Worm (Caenorhabditis elegans) whole organism, early embryonic: Measurements from ENCODE around the gene Y48B6A.13.

Experiments used
- B0310.2 ChIP-seq: sonication (generic microtip); optimal IDR thresholded peaks from 2 replicates; lab custom pipeline; 2016; ENCODE audit warnings: mild to moderate bottlenecking, missing genetic modification characterization, missing compliant biosample characterization
- F13C5.2 ChIP-seq: sonication (generic microtip); optimal IDR thresholded peaks from 2 replicates; lab custom pipeline; 2017; ENCODE audit warnings: mild to moderate bottlenecking, missing genetic modification characterization, inconsistent platforms, missing compliant biosample characterization
- aly-1 ChIP-seq: sonication (generic microtip); optimal IDR thresholded peaks from 2 replicates; lab custom pipeline; 2016; ENCODE audit warnings: missing genetic modification characterization, missing compliant biosample characterization
- ama-1 ChIP-seq: fragments of 150-350 bp; optimal IDR thresholded peaks from 2 replicates; lab custom pipeline; 2014
- ceh-13 ChIP-seq: fragments of 200-800 bp; sonication (Bioruptor generic); optimal IDR thresholded peaks from 2 replicates; lab custom pipeline; 2018; ENCODE audit warnings: mild to moderate bottlenecking, missing genetic modification characterization, missing compliant biosample characterization
- ceh-36 ChIP-seq: sonication (generic microtip); optimal IDR thresholded peaks from 2 replicates; lab custom pipeline; 2016; ENCODE audit warnings: missing genetic modification characterization, inconsistent platforms, missing compliant biosample characterization
- ets-7 ChIP-seq: sonication (generic microtip); optimal IDR thresholded peaks from 2 replicates; lab custom pipeline; 2016; ENCODE audit warnings: missing genotype, missing genetic modification characterization, missing compliant biosample characterization
- flt-1 ChIP-seq: fragments of 200-800 bp; sonication (Bioruptor generic); IDR thresholded peaks from 2 replicates; pipeline ENCODE4 v1.3.6; 2022; ENCODE audit warnings: missing genetic modification characterization, missing compliant biosample characterization
- hmbx-1 ChIP-seq: sonication (generic microtip); optimal IDR thresholded peaks from 2 replicates; lab custom pipeline; 2016; ENCODE audit warnings: mild to moderate bottlenecking, missing genetic modification characterization, missing compliant biosample characterization
- hmg-4 ChIP-seq: fragments of 200-800 bp; sonication (Bioruptor generic); optimal IDR thresholded peaks from 2 replicates; lab custom pipeline; 2018; ENCODE audit warnings: mild to moderate bottlenecking, missing genetic modification characterization, missing compliant biosample characterization
- hnd-1 ChIP-seq: sonication (generic microtip); optimal IDR thresholded peaks from 2 replicates; lab custom pipeline; 2016; ENCODE audit warnings: missing genetic modification characterization, missing compliant biosample characterization
- pes-1 ChIP-seq: fragments of 200-800 bp; sonication (Bioruptor generic); IDR thresholded peaks from 2 replicates; pipeline ENCODE4 v1.3.6; 2022; ENCODE audit warnings: missing genetic modification reagents, missing genetic modification characterization, missing compliant biosample characterization
- scrt-1 ChIP-seq: fragments of 200-800 bp; sonication (Bioruptor generic); IDR thresholded peaks from 2 replicates; pipeline ENCODE4 v1.3.6; 2022; ENCODE audit warnings: missing genetic modification characterization, missing compliant biosample characterization
- sea-1 ChIP-seq: fragments of 200-800 bp; sonication (Bioruptor generic); conservative IDR thresholded peaks from 2 replicates; pipeline ENCODE4 v1.3.6; 2022; ENCODE audit warnings: missing genetic modification characterization, missing compliant biosample characterization
- tbx-11 ChIP-seq: fragments of 200-800 bp; sonication (Bioruptor generic); IDR thresholded peaks from 2 replicates; pipeline ENCODE4 v1.3.6; 2022; ENCODE audit warnings: missing genetic modification characterization, missing compliant biosample characterization
- tbx-37 ChIP-seq: fragments of 200-800 bp; sonication (Bioruptor generic); conservative IDR thresholded peaks from 2 replicates; pipeline ENCODE4 v1.3.6; 2022; ENCODE audit warnings: missing genetic modification reagents, missing genetic modification characterization, missing compliant biosample characterization
- tra-4 ChIP-seq: sonication (generic microtip); optimal IDR thresholded peaks from 2 replicates; lab custom pipeline; 2017; ENCODE audit warnings: missing genetic modification characterization, missing compliant biosample characterization

Gene Y48B6A.13

ce11 chrII:14197499-14198096, 28.5 kb downstream of the Y48B6A.13 start, which contains the start of gene ace-4:
ace-4 (plus strand) TSS chrII:14198046.
- TF ChIP-seq scrt-1 (no peak), tra-4 (no peak), ceh-13 (GFP tag; lab: Kevin White, UChicago) (no peak), ama-1 (lab: Kevin White, UChicago) (no peak), ceh-36 (tag; lab: Kevin White, UChicago) (no peak), B0310.2 (tag; lab: Kevin White, UChicago) (no peak), sea-1 (GFP tag; lab: Robert Waterston, UW) (no peak), hmg-4 (no peak), flt-1 (no peak), pes-1 (GFP tag; lab: Robert Waterston, UW) (no peak), tbx-37 (GFP tag; lab: Robert Waterston, UW) (no peak), tbx-11 (GFP tag; lab: Robert Waterston, UW) (no peak), F13C5.2 (no peak), ets-7 (tag; lab: Kevin White, UChicago) (no peak), hnd-1 (tag; lab: Kevin White, UChicago) (no peak), hmbx-1 (tag; lab: Kevin White, UChicago) (no peak), aly-1 (no peak)

ce11 chrII:14195931-14196330, 30.1 kb downstream of the Y48B6A.13 start:
- no peak for TF ChIP-seq ceh-13 (GFP tag; lab: Kevin White, UChicago)
- no peak for TF ChIP-seq ets-7 (tag; lab: Kevin White, UChicago)
- TF ChIP-seq tbx-37 (GFP tag; lab: Robert Waterston, UW): no peak
- no peak for TF ChIP-seq B0310.2 (tag; lab: Kevin White, UChicago)
- TF ChIP-seq hmg-4: no peak
- TF ChIP-seq hmbx-1 (tag; lab: Kevin White, UChicago): no peak
- no peak for TF ChIP-seq ama-1 (lab: Kevin White, UChicago)
- no peak for TF ChIP-seq sea-1 (GFP tag; lab: Robert Waterston, UW)
- TF ChIP-seq pes-1 (GFP tag; lab: Robert Waterston, UW): no peak
- no peak for TF ChIP-seq F13C5.2
- TF ChIP-seq ceh-36 (tag; lab: Kevin White, UChicago): no peak
- TF ChIP-seq flt-1: no peak
- TF ChIP-seq aly-1: no peak
- no peak for TF ChIP-seq tra-4
- TF ChIP-seq scrt-1: no peak
- no peak for TF ChIP-seq hnd-1 (tag; lab: Kevin White, UChicago)
- no peak for TF ChIP-seq tbx-11 (GFP tag; lab: Robert Waterston, UW)

DNA sequence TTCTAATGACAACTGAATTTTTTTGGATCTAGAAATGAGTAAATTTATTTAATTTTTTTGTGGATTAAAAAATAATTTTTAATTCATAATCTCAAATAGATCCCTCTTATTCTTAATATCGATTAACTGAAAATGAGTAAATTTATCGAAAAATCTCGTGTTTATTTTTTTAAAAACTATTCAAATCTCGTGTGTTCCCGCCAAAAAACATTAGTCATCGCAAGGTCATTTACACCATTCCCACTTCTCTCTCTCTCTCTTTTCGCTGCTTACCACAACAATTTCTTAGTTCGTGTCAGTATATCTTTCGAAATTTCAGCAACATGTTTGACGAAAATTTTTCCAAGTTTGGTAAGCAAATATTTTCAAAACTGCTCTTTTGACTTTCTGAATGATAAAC, 38.6 kb downstream of the Y48B6A.13 start:
- TF ChIP-seq hnd-1 (tag; lab: Kevin White, UChicago): no peak
- TF ChIP-seq hmg-4: no peak
- no peak for TF ChIP-seq tra-4
- TF ChIP-seq aly-1: no peak
- TF ChIP-seq ets-7 (tag; lab: Kevin White, UChicago): no peak
- TF ChIP-seq B0310.2 (tag; lab: Kevin White, UChicago): no peak
- no peak for TF ChIP-seq ceh-36 (tag; lab: Kevin White, UChicago)
- no peak for TF ChIP-seq F13C5.2
- no peak for TF ChIP-seq tbx-11 (GFP tag; lab: Robert Waterston, UW)
- TF ChIP-seq ceh-13 (GFP tag; lab: Kevin White, UChicago): no peak

DNA sequence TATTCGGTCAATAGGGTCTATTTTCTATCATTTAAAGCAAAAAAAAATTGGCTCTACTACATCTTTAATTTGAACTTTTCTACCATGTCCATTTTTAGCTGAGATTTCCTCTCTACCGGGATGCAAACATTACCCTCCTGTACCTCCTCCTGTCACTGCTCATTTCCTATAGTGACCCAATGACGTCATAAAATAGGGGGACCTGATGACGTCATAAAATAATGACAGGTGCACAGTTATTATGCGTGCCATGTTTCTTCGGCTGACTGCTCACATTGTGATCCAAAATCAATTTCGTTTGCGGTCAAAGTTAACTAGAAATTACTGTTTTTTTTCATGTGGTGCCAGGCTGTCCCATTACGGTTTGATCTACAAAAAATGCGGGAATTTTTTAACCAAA, 39.1 kb downstream of the Y48B6A.13 start:
- TF ChIP-seq hmbx-1 (tag; lab: Kevin White, UChicago) (no peak), scrt-1 (no peak), B0310.2 (tag; lab: Kevin White, UChicago) (peak; percentile 7)

ce11 chrII:14178233-14178969, 47.7 kb downstream of the Y48B6A.13 start, which contains the start of gene efhd-1:
efhd-1 (plus strand) TSS chrII:14178814.
- TF ChIP-seq ets-7 (tag; lab: Kevin White, UChicago): no peak

DNA sequence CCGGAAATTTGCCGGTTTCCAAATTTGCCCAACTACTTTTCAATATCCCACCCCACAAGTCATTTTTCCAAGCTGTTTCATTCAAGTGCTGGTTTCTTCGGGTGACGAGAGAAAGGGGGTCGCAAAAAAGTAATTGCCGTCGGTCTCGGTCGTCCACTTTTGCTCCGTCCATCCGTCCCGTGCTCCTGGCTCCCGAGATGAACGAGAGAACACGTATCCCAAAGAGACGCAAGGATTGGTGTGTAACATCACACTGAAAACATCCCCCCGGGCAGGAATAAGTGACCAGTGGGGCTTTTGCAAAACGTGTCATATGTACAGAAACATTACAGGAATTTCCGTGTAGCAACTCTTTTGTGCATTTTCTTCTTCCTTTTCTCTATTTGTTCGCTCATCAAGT, 49.4 kb downstream of the Y48B6A.13 start:
- TF ChIP-seq scrt-1 (no peak), ama-1 (lab: Kevin White, UChicago) (no peak), ceh-36 (tag; lab: Kevin White, UChicago) (no peak), ets-7 (tag; lab: Kevin White, UChicago) (no peak), sea-1 (GFP tag; lab: Robert Waterston, UW) (no peak), tra-4 (no peak), flt-1 (no peak), hmbx-1 (tag; lab: Kevin White, UChicago) (no peak), aly-1 (no peak), hmg-4 (no peak), pes-1 (GFP tag; lab: Robert Waterston, UW) (no peak)

DNA sequence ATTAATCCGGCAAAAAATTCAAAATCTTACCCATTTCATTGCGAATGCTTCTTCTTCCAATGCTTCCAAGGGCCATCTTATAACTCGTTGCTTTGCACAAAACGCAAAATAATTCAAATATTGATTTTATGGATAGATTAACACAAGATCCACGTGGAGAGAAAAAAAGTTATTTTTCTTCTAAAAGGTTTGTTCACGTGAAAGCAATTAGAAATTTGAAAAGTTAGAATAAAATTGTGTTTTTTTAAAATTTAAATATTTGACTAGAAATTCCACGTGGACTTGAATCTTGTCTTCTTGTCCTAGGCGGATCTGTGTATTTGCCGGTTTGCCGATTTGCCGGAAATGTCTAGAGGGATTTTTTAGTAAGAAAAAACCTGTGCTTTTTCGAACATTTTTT, 51.0 kb downstream of the Y48B6A.13 start, which contains the start of gene Y48B6A.5:
Gene Y48B6A.5, minus strand, starts transcription at position 101 of the 400 bp plus-strand sequence.
- TF ChIP-seq hnd-1 (tag; lab: Kevin White, UChicago): no peak
- no peak for TF ChIP-seq hmg-4

- no peak for TF ChIP-seq ets-7 (tag; lab: Kevin White, UChicago)
- TF ChIP-seq tra-4: no peak
- no peak for TF ChIP-seq scrt-1
- TF ChIP-seq pes-1 (GFP tag; lab: Robert Waterston, UW): no peak
- TF ChIP-seq aly-1: no peak
Measured at ce11 chrII:14173176-14173575, 52.9 kb downstream of the Y48B6A.13 start.
